Worm (Caenorhabditis elegans): ENCODE results near the gene ZC443.3.

Gene ZC443.3

ce11 chrV:12796908-12797490 lies 16.9 kb downstream of the ZC443.3 start (continued):
- peak in 1 of 2 experiments; percentile 83 for TF ChIP-seq unc-62 (GFP tag; optimal IDR thresholded peaks at IDR 0.05 in 1 of 2)
- no peak for TF ChIP-seq unc-62 (tag; optimal IDR thresholded peaks at IDR 0.05)
- peak; percentile 53 for TF ChIP-seq nhr-48 (tag; optimal IDR thresholded peaks at IDR 0.05)

DNA sequence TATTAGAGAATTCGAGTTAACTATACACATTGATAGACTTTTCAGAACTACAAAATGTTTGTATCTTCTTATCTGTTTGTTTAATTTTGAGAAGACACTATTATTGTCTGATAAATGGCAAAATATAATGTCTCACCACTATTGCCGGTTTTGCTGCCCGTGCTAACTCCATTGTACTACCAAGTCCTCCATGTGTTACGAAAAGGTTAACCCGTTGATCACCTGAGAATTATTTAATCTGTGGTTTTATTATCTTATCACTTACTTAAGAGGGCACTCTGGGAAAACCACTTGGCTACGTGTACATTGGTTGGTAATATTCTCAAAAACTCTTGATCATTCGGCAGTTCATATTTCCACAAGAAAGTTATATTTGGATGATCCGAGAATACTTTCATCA lies 18.0 kb downstream of the ZC443.3 start:
- TF ChIP-seq spr-1 (tag; optimal IDR thresholded peaks at IDR 0.05) (no peak), nhr-28 (tag; optimal IDR thresholded peaks at IDR 0.05) (peak; percentile 29), aly-2 (tag; optimal IDR thresholded peaks at IDR 0.05) (no peak), tag-97 (GFP tag; IDR thresholded peaks at IDR 0.05) (no peak), aha-1 (tag) (no peak), snpc-1.2 (GFP tag; IDR thresholded peaks at IDR 0.05) (no peak), sdz-12 (GFP tag; optimal IDR thresholded peaks at IDR 0.05) (no peak), dve-1 (tag; optimal IDR thresholded peaks at IDR 0.05; ENCODE audit: insufficient read depth) (peak; percentile 38), nhr-42 (GFP tag; IDR thresholded peaks at IDR 0.05) (no peak), hlh-11 (tag; optimal IDR thresholded peaks at IDR 0.05) (peak; percentile 34), dmd-9 (GFP tag; IDR thresholded peaks at IDR 0.05) (no peak), lim-7 (GFP tag; IDR thresholded peaks at IDR 0.05) (no peak)

DNA sequence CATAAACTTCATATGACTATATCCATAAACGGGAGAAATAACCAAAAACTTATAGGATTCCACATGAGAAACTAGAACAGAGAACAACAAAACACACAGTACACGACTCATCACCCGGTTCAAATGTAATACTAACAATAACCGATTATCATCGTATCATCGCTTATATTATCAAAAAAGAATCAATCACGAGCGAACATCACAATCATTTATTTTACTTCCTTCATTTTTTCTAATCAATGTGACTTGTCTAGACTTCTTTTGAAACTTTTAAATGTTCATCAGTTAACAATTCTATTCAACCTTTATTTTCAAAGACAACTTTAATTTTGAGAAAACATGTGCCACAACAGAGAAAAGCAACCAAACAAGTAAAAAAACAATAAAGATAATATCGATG lies 18.7 kb downstream of the ZC443.3 start, which contains the start of gene ugt-4:
ugt-4 (minus strand) TSS at position 141 of the 400 bp plus-strand sequence.
- TF ChIP-seq daf-19 (GFP tag; conservative IDR thresholded peaks at IDR 0.05) (no peak), dve-1 (tag; optimal IDR thresholded peaks at IDR 0.05; ENCODE audit: insufficient read depth) (peak; percentile 67), nhr-237 (tag; optimal IDR thresholded peaks at IDR 0.05) (no peak), php-3 (GFP tag; IDR thresholded peaks at IDR 0.05) (0 out of 2 replicates have a peak, but pooled peaks have one; percentile 6), lin-29 (GFP tag; IDR thresholded peaks at IDR 0.05) (no peak), hlh-30 (tag; optimal IDR thresholded peaks at IDR 0.05; ENCODE audit: insufficient read depth) (peak; percentile 65), pqm-1 (tag; optimal IDR thresholded peaks at IDR 0.05) (peak; percentile 49), T20F7.1 (GFP tag; optimal IDR thresholded peaks at IDR 0.05) (peak; percentile 52), dpl-1 (GFP tag; optimal IDR thresholded peaks at IDR 0.05) (no peak), ZK546.5 (tag; optimal IDR thresholded peaks at IDR 0.05) (no peak), daf-16 (GFP tag; optimal IDR thresholded peaks at IDR 0.05) (no peak), daf-16 (tag; optimal IDR thresholded peaks at IDR 0.05) (peak; percentile 35), nhr-77 (tag; optimal IDR thresholded peaks at IDR 0.05) (peak; percentile 53), unc-62 (GFP tag; optimal IDR thresholded peaks at IDR 0.05 in 1 of 2) (peak in 1 of 2 experiments; percentile 80), unc-62 (tag; optimal IDR thresholded peaks at IDR 0.05) (no peak), hlh-11 (tag; optimal IDR thresholded peaks at IDR 0.05) (peak; percentile 65), dmd-6 (GFP tag; IDR thresholded peaks at IDR 0.05) (peak; percentile 61; the same call in 1 of the 2 replicates), fos-1 (tag; optimal IDR thresholded peaks at IDR 0.05) (no peak), lin-38 (GFP tag; IDR thresholded peaks at IDR 0.05) (no peak), nhr-28 (tag; optimal IDR thresholded peaks at IDR 0.05) (peak; percentile 75)

- TF ChIP-seq hlh-30 (tag; optimal IDR thresholded peaks at IDR 0.05; ENCODE audit: insufficient read depth) (peak; percentile 44), nhr-111 (GFP tag; optimal IDR thresholded peaks at IDR 0.05) (no peak), nhr-25 (tag; optimal IDR thresholded peaks at IDR 0.05; ENCODE audit: borderline replicate concordance, insufficient read depth) (no peak), ceh-28 (tag; optimal IDR thresholded peaks at IDR 0.05) (no peak), Y5F2A.4 (GFP tag; optimal IDR thresholded peaks at IDR 0.05) (no peak), ceh-32 (tag; optimal IDR thresholded peaks at IDR 0.05; ENCODE audit: poor library complexity) (no peak), hlh-11 (tag; optimal IDR thresholded peaks at IDR 0.05) (peak; percentile 20), Y48G9A.11 (GFP tag; IDR thresholded peaks at IDR 0.05) (no peak), cey-2 (tag; optimal IDR thresholded peaks at IDR 0.05; ENCODE audit: borderline replicate concordance, insufficient read depth) (no peak), lin-38 (GFP tag; IDR thresholded peaks at IDR 0.05) (no peak), daf-19 (GFP tag; conservative IDR thresholded peaks at IDR 0.05) (no peak), fkh-10 (GFP tag; optimal IDR thresholded peaks at IDR 0.05) (no peak), mdl-1 (tag; optimal IDR thresholded peaks at IDR 0.05) (no peak), lin-15B (tag; optimal IDR thresholded peaks at IDR 0.05) (no peak), pha-4 (GFP tag; IDR thresholded peaks at IDR 0.05) (no peak), pha-4 (tag; optimal IDR thresholded peaks at IDR 0.05) (no peak), dve-1 (tag; optimal IDR thresholded peaks at IDR 0.05; ENCODE audit: insufficient read depth) (peak; percentile 34), ctbp-1 (GFP tag; IDR thresholded peaks at IDR 0.05) (no peak), arid-1 (GFP tag; conservative IDR thresholded peaks at IDR 0.05) (no peak), tra-1 (GFP tag; IDR thresholded peaks at IDR 0.05) (no peak)
Observed at ce11 chrV:12792752-12793151, 21.2 kb downstream of the ZC443.3 start, which contains the start of gene ugt-5. Gene ugt-5 (minus strand): TSS chrV:12792965.

Measured in whole organism, L4 larva.